Worm (Caenorhabditis elegans): Measurements from ENCODE around the gene trap-2.

The trap-2 gene

DNA sequence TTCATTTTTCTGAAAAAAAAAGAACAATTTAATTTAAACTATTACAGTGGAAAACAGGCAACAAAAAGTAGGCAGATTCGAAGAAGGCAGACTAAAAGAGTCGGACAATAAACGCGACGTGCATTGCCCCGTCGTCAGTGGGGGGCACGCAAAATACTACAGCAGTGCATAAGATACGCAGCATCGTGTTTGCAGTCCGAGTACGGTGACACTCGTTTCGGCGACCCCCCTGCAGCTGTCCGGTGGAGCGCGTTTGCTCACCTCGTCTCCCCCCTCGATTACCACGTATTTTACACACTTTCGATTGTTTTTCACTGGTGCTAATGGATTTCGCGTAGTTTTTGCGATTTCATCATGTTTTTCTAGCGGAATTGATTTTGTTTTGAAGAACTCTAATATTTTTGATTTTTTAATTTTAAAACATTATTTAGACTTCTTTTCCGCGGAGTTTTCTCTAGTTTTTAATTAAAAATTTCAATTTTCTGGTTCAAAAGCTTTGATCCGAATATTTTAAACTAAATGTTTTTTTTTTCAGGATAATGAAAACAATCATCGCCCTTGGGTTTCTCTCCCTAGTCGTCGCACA lies at the start of gene trap-2, which contains the start of gene ile-2 (continued):
- TF ChIP-seq alr-1 (tag; optimal IDR thresholded peaks at IDR 0.05; ENCODE audit: borderline replicate concordance) = no peak
- peak; percentile 79 for TF ChIP-seq snpc-4 (tag; optimal IDR thresholded peaks at IDR 0.05)
- peak; percentile 55; the same call in 1 of the 2 replicates for TF ChIP-seq ceh-88 (GFP tag; IDR thresholded peaks at IDR 0.05)
- TF ChIP-seq unc-98 (GFP tag; IDR thresholded peaks at IDR 0.05) = no peak
- TF ChIP-seq irx-1 (tag; optimal IDR thresholded peaks at IDR 0.05) = peak; percentile 67
- TF ChIP-seq egl-27 (tag; optimal IDR thresholded peaks at IDR 0.05) = peak in 1 of 2 experiments; percentile 29
- TF ChIP-seq C04F5.9 (tag; optimal IDR thresholded peaks at IDR 0.05) = peak; percentile 7
- TF ChIP-seq nhr-71 (tag; optimal IDR thresholded peaks at IDR 0.05) = peak; percentile 95
- TF ChIP-seq mep-1 (tag; optimal IDR thresholded peaks at IDR 0.05) = peak; percentile 87
- TF ChIP-seq hlh-4 (tag; optimal IDR thresholded peaks at IDR 0.05) = no peak
- peak; percentile 68 for TF ChIP-seq F16B12.6 (tag; optimal IDR thresholded peaks at IDR 0.05)
- TF ChIP-seq lsy-2 (tag; optimal IDR thresholded peaks at IDR 0.05) = peak; percentile 97 to 98
- TF ChIP-seq nhr-84 (tag; optimal IDR thresholded peaks at IDR 0.05) = no peak
- TF ChIP-seq vab-15 (tag; optimal IDR thresholded peaks at IDR 0.05) = peak; percentile 65
- TF ChIP-seq nhr-28 (tag; optimal IDR thresholded peaks at IDR 0.05) = no peak
- peak in 1 of 2 experiments; percentile 40 for TF ChIP-seq ztf-11 (tag; optimal IDR thresholded peaks at IDR 0.05)
- peak; percentile 92 for TF ChIP-seq nhr-20 (tag; optimal IDR thresholded peaks at IDR 0.05)
- peak; percentile 39 for TF ChIP-seq nhr-11 (tag; optimal IDR thresholded peaks at IDR 0.05)
- peak; percentile 46 for TF ChIP-seq sox-4 (tag; optimal IDR thresholded peaks at IDR 0.05)
- peak; percentile 91 for TF ChIP-seq nhr-77 (tag; optimal IDR thresholded peaks at IDR 0.05)
- peak; percentile 80 for TF ChIP-seq egl-13 (tag; optimal IDR thresholded peaks at IDR 0.05)
- peak; percentile 65 for TF ChIP-seq fos-1 (tag; optimal IDR thresholded peaks at IDR 0.05)
- peak; percentile 85 to 88 for TF ChIP-seq lin-35 (GFP tag; optimal IDR thresholded peaks at IDR 0.05)
- no peak for TF ChIP-seq nhr-12 (tag; optimal IDR thresholded peaks at IDR 0.05)

DNA sequence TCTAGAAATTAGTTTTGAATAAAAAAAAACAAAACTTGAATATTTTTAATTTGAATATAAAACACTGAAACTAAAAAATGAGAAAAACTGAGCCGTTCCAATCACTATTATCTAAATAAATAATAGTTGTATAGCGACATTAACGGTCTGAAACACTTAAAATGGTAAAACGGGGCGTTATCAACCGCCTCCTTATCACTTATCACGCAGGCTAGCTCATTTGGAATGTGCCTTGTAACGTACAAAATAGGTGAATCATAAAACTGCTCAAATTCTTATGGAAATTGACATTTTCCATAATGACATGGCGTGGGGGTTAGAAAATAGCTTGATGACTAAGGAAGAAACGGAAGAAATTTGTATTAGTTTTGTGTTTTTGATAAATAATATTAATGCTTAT lies 48.1 kb upstream of the trap-2 start, which contains the start of gene ifd-2:
TSS of gene ifd-2 (minus strand) at position 1 of the 400 bp plus-strand sequence.
- TF ChIP-seq elt-2 (tag; optimal IDR thresholded peaks at IDR 0.05) (peak; percentile 51), tbx-2 (tag; optimal IDR thresholded peaks at IDR 0.05) (no peak), lin-14 (GFP tag; optimal IDR thresholded peaks at IDR 0.05) (no peak), efl-1 (optimal IDR thresholded peaks at IDR 0.05) (no peak), efl-1 (GFP tag; optimal IDR thresholded peaks at IDR 0.05 in 1 of 2) (peak in 1 of 2 experiments; percentile 7), nhr-76 (tag; optimal IDR thresholded peaks at IDR 0.05) (no peak), ztf-4 (tag; optimal IDR thresholded peaks at IDR 0.05) (no peak), zip-4 (GFP tag; optimal IDR thresholded peaks at IDR 0.05) (no peak)

DNA sequence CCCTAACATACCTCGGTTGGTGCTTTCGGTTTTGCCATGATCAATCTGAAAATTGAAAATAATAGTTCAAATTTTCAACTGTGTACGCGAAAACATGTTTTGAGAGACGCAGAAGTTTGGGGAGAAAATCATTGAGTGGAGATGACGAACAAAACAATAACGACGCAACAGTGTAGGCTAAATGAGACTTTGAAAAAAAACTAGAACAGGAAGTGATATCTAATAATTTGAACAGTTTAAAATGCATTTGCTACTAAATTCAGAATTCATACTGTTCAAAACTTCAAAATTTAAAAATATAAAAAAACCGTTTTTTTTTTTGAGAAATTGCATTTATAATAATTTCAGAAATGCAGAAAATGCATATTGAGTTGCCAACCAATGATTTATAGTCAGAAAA lies 45.2 kb upstream of the trap-2 start, which contains the start of gene F25E2.3:
TSS of gene F25E2.3 (minus strand) at position 101 of the 400 bp plus-strand sequence.
- TF ChIP-seq vab-15 (tag; optimal IDR thresholded peaks at IDR 0.05) = no peak
- TF ChIP-seq swsn-7 (tag; optimal IDR thresholded peaks at IDR 0.05) = no peak
- no peak for TF ChIP-seq blmp-1 (tag; optimal IDR thresholded peaks at IDR 0.05)
- TF ChIP-seq hlh-4 (tag; optimal IDR thresholded peaks at IDR 0.05) = no peak
- no peak for TF ChIP-seq elt-3 (tag; optimal IDR thresholded peaks at IDR 0.05)
- no peak for TF ChIP-seq nhr-77 (tag; optimal IDR thresholded peaks at IDR 0.05)
- TF ChIP-seq unc-98 (GFP tag; IDR thresholded peaks at IDR 0.05) = no peak
- TF ChIP-seq Y116A8C.19 (tag; optimal IDR thresholded peaks at IDR 0.05; ENCODE audit: borderline replicate concordance) = no peak

DNA sequence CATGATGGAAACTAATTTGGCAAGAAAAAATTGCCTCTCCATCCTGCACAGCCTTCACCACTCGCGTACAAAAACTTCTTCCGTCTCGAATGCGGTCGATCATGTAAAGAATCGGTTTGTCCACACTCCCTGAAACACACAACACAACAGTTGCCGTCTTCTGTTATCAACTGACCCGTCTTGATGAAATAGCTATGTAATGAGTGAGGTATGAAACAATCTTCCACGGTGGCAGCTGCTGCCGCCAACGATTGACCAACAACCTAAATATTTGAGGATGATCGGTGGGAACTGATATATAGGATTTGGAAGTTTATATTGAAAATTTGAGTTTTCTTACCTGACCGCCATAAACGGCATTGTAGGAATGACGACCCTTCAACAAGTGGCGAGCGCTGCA lies 44.4 kb upstream of the trap-2 start:
- TF ChIP-seq rnt-1 (tag; optimal IDR thresholded peaks at IDR 0.05) = peak; percentile 59
- no peak for TF ChIP-seq zip-4 (GFP tag; optimal IDR thresholded peaks at IDR 0.05)
- peak; percentile 42 for TF ChIP-seq lin-14 (GFP tag; optimal IDR thresholded peaks at IDR 0.05)
- peak; percentile 47 for TF ChIP-seq nhr-71 (tag; optimal IDR thresholded peaks at IDR 0.05)
- peak; percentile 36 for TF ChIP-seq pag-3 (tag; optimal IDR thresholded peaks at IDR 0.05; ENCODE audit: borderline replicate concordance, insufficient read depth)
- TF ChIP-seq nhr-19 (GFP tag; conservative IDR thresholded peaks at IDR 0.05) = 0 out of 2 replicates have a peak, but pooled peaks have one; percentile 27
- peak; percentile 13 for TF ChIP-seq snu-23 (GFP tag; optimal IDR thresholded peaks at IDR 0.05)
- TF ChIP-seq lin-13 (GFP tag; optimal IDR thresholded peaks at IDR 0.05) = no peak
